Fruit fly (Drosophila melanogaster): Measurements from ENCODE around the gene smog.

The smog gene

dm6 chr2L:4850356-4850755 is 2.3 kb upstream of the smog start, which contains the start of the genes mRpS2 and Mon1 (continued):
- TF ChIP-seq D19B (GFP tag; optimal IDR thresholded peaks at IDR 0.05) = peak; percentile 87
- TF ChIP-seq sim (GFP tag; IDR thresholded peaks at IDR 0.05) = peak; percentile 81
- TF ChIP-seq CG7786 (GFP tag; optimal IDR thresholded peaks at IDR 0.05) = peak; percentile 78
- no peak for TF ChIP-seq CG2129 (GFP tag; IDR thresholded peaks at IDR 0.05; ENCODE audit: partially characterized antibody)
- peak; percentile 12 for TF ChIP-seq sima (GFP tag; optimal IDR thresholded peaks at IDR 0.05)
- TF ChIP-seq Camta (GFP tag; optimal IDR thresholded peaks at IDR 0.05) = peak; percentile 75
- TF ChIP-seq CG3163 (GFP tag; optimal IDR thresholded peaks at IDR 0.05) = no peak
- TF ChIP-seq CG10431 (GFP tag; optimal IDR thresholded peaks at IDR 0.05) = peak; percentile 56
- no peak for TF ChIP-seq eve (GFP tag; optimal IDR thresholded peaks at IDR 0.05)
- no peak for TF ChIP-seq zen2 (GFP tag; IDR thresholded peaks at IDR 0.05; ENCODE audit: partially characterized antibody)
- TF ChIP-seq CG4617 (GFP tag; optimal IDR thresholded peaks at IDR 0.05; ENCODE audit: borderline replicate concordance) = peak; percentile 93
- peak; percentile 90 for TF ChIP-seq YL-1 (GFP tag; optimal IDR thresholded peaks at IDR 0.05)
- peak; percentile 84 for TF ChIP-seq MTF-1 (GFP tag; optimal IDR thresholded peaks at IDR 0.05; ENCODE audit: borderline replicate concordance)
- TF ChIP-seq CG17359 (tag; optimal IDR thresholded peaks at IDR 0.05) = peak; percentile 97
- TF ChIP-seq pb (GFP tag; optimal IDR thresholded peaks at IDR 0.05) = peak; percentile 54
- TF ChIP-seq CG4360 (GFP tag; IDR thresholded peaks at IDR 0.05) = peak; percentile 74
- peak; percentile 70 for TF ChIP-seq pnt (GFP tag; optimal IDR thresholded peaks at IDR 0.05)
- TF ChIP-seq Bdp1 (GFP tag; optimal IDR thresholded peaks at IDR 0.05) = peak; percentile 75
- peak; percentile 72 for TF ChIP-seq Ets97D (GFP tag; optimal IDR thresholded peaks at IDR 0.05)
- peak; percentile 71 for TF ChIP-seq pho (GFP tag; optimal IDR thresholded peaks at IDR 0.05)
- peak; percentile 96 for TF ChIP-seq so (GFP tag; IDR thresholded peaks at IDR 0.05)
- peak; percentile 67 to 95 for TF ChIP-seq bsh (GFP tag; optimal IDR thresholded peaks at IDR 0.05)
- peak; percentile 49 for TF ChIP-seq CG9876 (GFP tag; optimal IDR thresholded peaks at IDR 0.05)
- TF ChIP-seq CG9932 (GFP tag; IDR thresholded peaks at IDR 0.05) = peak; percentile 98
- TF ChIP-seq Hey (tag; optimal IDR thresholded peaks at IDR 0.05) = no peak
- TF ChIP-seq CG16815 (GFP tag; optimal IDR thresholded peaks at IDR 0.05) = peak; percentile 83
- TF ChIP-seq her (GFP tag; optimal IDR thresholded peaks at IDR 0.05) = peak; percentile 70
- TF ChIP-seq rib (GFP tag; IDR thresholded peaks at IDR 0.05) = peak; percentile 89
- TF ChIP-seq CG5180 (GFP tag; optimal IDR thresholded peaks at IDR 0.05) = peak; percentile 74
- TF ChIP-seq CG11560 (tag; IDR thresholded peaks at IDR 0.05) = peak; percentile 80
- TF ChIP-seq CG4404 (GFP tag; IDR thresholded peaks at IDR 0.05) = peak; percentile 85
- peak; percentile 84 for TF ChIP-seq exex (tag; optimal IDR thresholded peaks at IDR 0.05)
- TF ChIP-seq CG42726 (GFP tag; IDR thresholded peaks at IDR 0.05; ENCODE audit: partially characterized antibody) = no peak
- peak; percentile 80 for TF ChIP-seq MESR4 (GFP tag; optimal IDR thresholded peaks at IDR 0.05)
- peak; percentile 20 for TF ChIP-seq kni (GFP tag; optimal IDR thresholded peaks at IDR 0.05)
- TF ChIP-seq az2 (GFP tag; optimal IDR thresholded peaks at IDR 0.05) = peak; percentile 95
- peak; percentile 72 for TF ChIP-seq Deaf1 (tag; optimal IDR thresholded peaks at IDR 0.05)
- peak; percentile 95 for TF ChIP-seq CG30403 (GFP tag; optimal IDR thresholded peaks at IDR 0.05)
- TF ChIP-seq pita (GFP tag; optimal IDR thresholded peaks at IDR 0.05) = no peak
- peak; percentile 81 for TF ChIP-seq CG12071 (GFP tag; optimal IDR thresholded peaks at IDR 0.05)
- TF ChIP-seq usp (GFP tag; optimal IDR thresholded peaks at IDR 0.05) = no peak
- TF ChIP-seq CG9797 (GFP tag; optimal IDR thresholded peaks at IDR 0.05) = peak; percentile 16
- peak; percentile 93 for TF ChIP-seq CG15514 (GFP tag; optimal IDR thresholded peaks at IDR 0.05)
- TF ChIP-seq hbn (GFP tag; IDR thresholded peaks at IDR 0.05; ENCODE audit: partially characterized antibody) = no peak
- peak; percentile 92 for TF ChIP-seq HmgZ (tag; optimal IDR thresholded peaks at IDR 0.05)
- peak; percentile 48 for TF ChIP-seq CG31365 (tag; optimal IDR thresholded peaks at IDR 0.05)
- TF ChIP-seq C15 (GFP tag; IDR thresholded peaks at IDR 0.05) = peak; percentile 88
- TF ChIP-seq CG14710 (tag; optimal IDR thresholded peaks at IDR 0.05) = peak; percentile 95
- peak; percentile 92 for TF ChIP-seq CG18619 (GFP tag; optimal IDR thresholded peaks at IDR 0.05)
- peak; percentile 96 for TF ChIP-seq Aef1 (GFP tag; IDR thresholded peaks at IDR 0.05)
- TF ChIP-seq Ptx1 (GFP tag; IDR thresholded peaks at IDR 0.05) = peak; percentile 98
